Fruit fly (Drosophila melanogaster): Measurements from ENCODE around the gene klu.

DNA sequence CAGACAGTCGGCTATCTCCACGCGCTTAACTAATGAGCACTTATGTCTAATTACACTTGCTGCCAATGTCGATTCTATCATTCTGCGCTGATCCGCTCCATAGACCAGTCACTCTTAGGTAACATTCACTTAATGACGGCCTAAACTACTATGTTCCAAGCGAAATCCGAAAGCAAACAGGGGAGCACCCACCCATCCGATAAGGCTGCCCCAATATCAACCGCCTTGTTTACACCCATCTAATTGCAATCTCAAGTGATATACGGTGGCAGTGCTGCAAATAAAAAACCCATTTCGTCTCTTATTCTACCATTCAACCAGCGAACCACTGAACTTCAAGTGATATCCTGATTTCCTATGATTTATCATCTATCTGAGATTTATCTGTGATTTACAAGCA, 40.4 kb upstream of the klu start:
- TF ChIP-seq CG8478 (optimal IDR thresholded peaks at IDR 0.05) = no peak
- TF ChIP-seq pan (optimal IDR thresholded peaks at IDR 0.05) = no peak

All from whole organism.